Fruit fly (Drosophila melanogaster) whole organism, embryonic: ENCODE data around the gene CG7916.

Experiments used
- C15 ChIP-seq: fragments of 200-800 bp; sonication (Bioruptor generic); IDR thresholded peaks from 3 replicates; pipeline ENCODE4 v1.3.6; 2022; ENCODE audit warnings: missing biosample characterization, missing genetic modification characterization
- CG10543 ChIP-seq: fragments of 200-800 bp; sonication (Bioruptor generic); optimal IDR thresholded peaks from 3 replicates; lab custom pipeline; 2017; ENCODE audit warnings: missing biosample characterization, mild to moderate bottlenecking, missing genetic modification characterization, moderate library complexity
- CG10654 ChIP-seq: fragments of 200-800 bp; sonication (Bioruptor generic); optimal IDR thresholded peaks from 2 replicates; lab custom pipeline; 2016; ENCODE audit warnings: missing biosample characterization, missing genetic modification characterization
- CG11398 ChIP-seq: fragments of 200-800 bp; sonication (Bioruptor generic); optimal IDR thresholded peaks from 2 replicates; lab custom pipeline; 2016; ENCODE audit warnings: missing biosample characterization, missing genetic modification characterization
- CG11456 ChIP-seq: fragments of 200-800 bp; sonication (Bioruptor generic); IDR thresholded peaks from 3 replicates; pipeline ENCODE4 v1.3.6; 2022; ENCODE audit warnings: missing biosample characterization, missing genetic modification characterization
- CG12104 ChIP-seq: fragments of 200-800 bp; sonication (Bioruptor generic); optimal IDR thresholded peaks from 3 replicates; lab custom pipeline; 2016; ENCODE audit warnings: missing biosample characterization, missing genetic modification characterization
- CG12942 ChIP-seq: fragments of 200-800 bp; sonication (Bioruptor generic); optimal IDR thresholded peaks from 3 replicates; lab custom pipeline; 2016; ENCODE audit warnings: missing biosample characterization, missing genetic modification characterization
- CG13424 ChIP-seq: fragments of 200-800 bp; sonication (Bioruptor generic); optimal IDR thresholded peaks from 2 replicates; lab custom pipeline; 2019; ENCODE audit warnings: missing biosample characterization, mild to moderate bottlenecking, missing genetic modification characterization, moderate library complexity
- CG14441 ChIP-seq: fragments of 200-800 bp; sonication (Bioruptor generic); IDR thresholded peaks from 2 replicates; pipeline ENCODE4 v1.3.6; 2022; ENCODE audit warnings: missing biosample characterization, missing genetic modification characterization
- CG16779 ChIP-seq: fragments of 200-800 bp; sonication (Bioruptor generic); IDR thresholded peaks from 2 replicates; pipeline ENCODE4 v1.3.6; 2022; ENCODE audit warnings: missing biosample characterization, missing genetic modification characterization
- CG17802 ChIP-seq: fragments of 200-800 bp; sonication (Bioruptor generic); optimal IDR thresholded peaks from 2 replicates; lab custom pipeline; 2018; ENCODE audit warnings: missing biosample characterization, mild to moderate bottlenecking, missing genetic modification characterization, moderate library complexity
- CG18599 ChIP-seq: fragments of 200-800 bp; sonication (Bioruptor generic); optimal IDR thresholded peaks from 3 replicates; lab custom pipeline; 2017; ENCODE audit warnings: missing biosample characterization, missing genetic modification characterization, mild to moderate bottlenecking, moderate library complexity, missing genetic modification reagents
- CG2120 ChIP-seq: fragments of 200-800 bp; sonication (Bioruptor generic); optimal IDR thresholded peaks from 3 replicates; lab custom pipeline; 2016; ENCODE audit warnings: missing biosample characterization, missing genetic modification characterization
- CG2199 ChIP-seq: fragments of 200-800 bp; sonication (Bioruptor generic); IDR thresholded peaks from 3 replicates; pipeline ENCODE4 v1.3.6; 2022; ENCODE audit warnings: missing biosample characterization, missing genetic modification characterization
- CG2712 ChIP-seq: fragments of 200-800 bp; optimal IDR thresholded peaks from 3 replicates; lab custom pipeline; 2019; ENCODE audit warnings: missing biosample characterization, mild to moderate bottlenecking, missing genetic modification characterization, moderate library complexity
- CG30431 ChIP-seq: fragments of 200-800 bp; sonication (Bioruptor generic); optimal IDR thresholded peaks from 2 replicates; lab custom pipeline; 2017; ENCODE audit warnings: missing biosample characterization, missing genetic modification characterization
- CG31441 ChIP-seq: fragments of 200-800 bp; sonication (Bioruptor generic); IDR thresholded peaks from 2 replicates; pipeline ENCODE4 v1.3.6; 2022; ENCODE audit warnings: missing biosample characterization, missing genetic modification characterization
- CG4707 ChIP-seq: fragments of 200-800 bp; sonication (Bioruptor generic); optimal IDR thresholded peaks from 2 replicates; lab custom pipeline; 2018; ENCODE audit warnings: missing biosample characterization, mild to moderate bottlenecking, missing genetic modification characterization, moderate library complexity
- CG7839 ChIP-seq: fragments of 200-800 bp; sonication (Bioruptor generic); optimal IDR thresholded peaks from 3 replicates; lab custom pipeline; 2018; ENCODE audit warnings: missing biosample characterization, mild to moderate bottlenecking, missing genetic modification characterization, moderate library complexity
- CG7963 ChIP-seq: fragments of 200-800 bp; sonication (Bioruptor generic); IDR thresholded peaks from 3 replicates; pipeline ENCODE4 v1.3.6; 2022; ENCODE audit warnings: missing biosample characterization, missing genetic modification characterization; ENCODE audit not compliant: partially characterized antibody
- CG9727 ChIP-seq: fragments of 200-800 bp; sonication (Bioruptor generic); optimal IDR thresholded peaks from 3 replicates; lab custom pipeline; 2017; ENCODE audit warnings: missing biosample characterization, mild to moderate bottlenecking, missing genetic modification characterization
- D ChIP-seq, 2 experiments: fragments of 200-800 bp in 1 of 2; fragments of >200 bp in 1 of 2; sonication (Bioruptor generic) in 1 of 2; optimal IDR thresholded peaks; 2 replicates in 1 of 2; 3 replicates in 1 of 2; lab custom pipeline; 2017; ENCODE audit warnings: mild to moderate bottlenecking in 1 of 2, missing biosample characterization in 1 of 2, missing genetic modification characterization in 1 of 2, missing genetic modification reagents in 1 of 2
- D19A ChIP-seq: fragments of 200-800 bp; optimal IDR thresholded peaks from 3 replicates; lab custom pipeline; 2019; ENCODE audit warnings: missing biosample characterization, mild to moderate bottlenecking, missing genetic modification characterization, moderate library complexity
- Ets65A ChIP-seq: fragments of 200-800 bp; sonication (Bioruptor generic); peaks from one replicate; lab custom pipeline; 2016; ENCODE audit warnings: missing biosample characterization, missing genetic modification characterization
- Hmr ChIP-seq: fragments of 200-800 bp; sonication (Bioruptor generic); optimal IDR thresholded peaks from 3 replicates; lab custom pipeline; 2017; ENCODE audit warnings: mild to moderate bottlenecking, missing biosample characterization, missing genetic modification reagents, missing genetic modification characterization
- Max ChIP-seq: fragments of 200-800 bp; sonication (Bioruptor generic); optimal IDR thresholded peaks from 2 replicates; lab custom pipeline; 2016; ENCODE audit warnings: missing biosample characterization, mild to moderate bottlenecking, missing genetic modification characterization
- NC2α ChIP-seq: fragments of 200-800 bp; sonication (Bioruptor generic); optimal IDR thresholded peaks from 2 replicates; lab custom pipeline; 2016; ENCODE audit warnings: missing biosample characterization, missing genetic modification characterization
- Optix ChIP-seq: fragments of 200-800 bp; sonication (Bioruptor generic); IDR thresholded peaks from 3 replicates; pipeline ENCODE4 v1.3.6; 2022; ENCODE audit warnings: missing biosample characterization, missing genetic modification characterization
- PHDP ChIP-seq: fragments of 200-800 bp; sonication (Bioruptor generic); optimal IDR thresholded peaks from 3 replicates; lab custom pipeline; 2018; ENCODE audit warnings: missing biosample characterization, mild to moderate bottlenecking, missing genetic modification characterization, moderate library complexity
- Pdp1 ChIP-seq, 2 experiments: fragments of 200-800 bp; sonication (Bioruptor generic); optimal IDR thresholded peaks; 3 replicates each; lab custom pipeline; 2016; ENCODE audit warnings: missing biosample characterization in 2 of 2, missing genetic modification characterization in 2 of 2, mild to moderate bottlenecking in 1 of 2, moderate library complexity in 1 of 2
- Rfx ChIP-seq: fragments of 200-800 bp; sonication (Bioruptor generic); IDR thresholded peaks from 2 replicates; pipeline ENCODE4 v1.3.6; 2022; ENCODE audit warnings: missing biosample characterization, missing genetic modification characterization
- bbx ChIP-seq: fragments of 200-800 bp; sonication (Bioruptor generic); IDR thresholded peaks from 2 replicates; pipeline ENCODE4 v1.3.6; 2022; ENCODE audit warnings: missing biosample characterization, missing genetic modification characterization; ENCODE audit not compliant: partially characterized antibody
- chinmo ChIP-seq: fragments of 200-800 bp; sonication (Bioruptor generic); IDR thresholded peaks from 4 replicates; pipeline ENCODE4 v1.3.6; 2022; ENCODE audit warnings: missing biosample characterization, missing genetic modification characterization; ENCODE audit not compliant: partially characterized antibody
- ci ChIP-seq: fragments of 200-800 bp; sonication (Bioruptor generic); IDR thresholded peaks from 3 replicates; pipeline ENCODE4 v1.3.6; 2022; ENCODE audit warnings: missing biosample characterization, missing genetic modification characterization
- croc ChIP-seq: fragments of 200-800 bp; sonication (Bioruptor generic); conservative IDR thresholded peaks from 3 replicates; pipeline ENCODE4 v1.3.6; 2022; ENCODE audit warnings: missing biosample characterization, missing genetic modification characterization
- dmrt99B ChIP-seq: fragments of 200-800 bp; sonication (Bioruptor generic); optimal IDR thresholded peaks from 2 replicates; lab custom pipeline; 2018; ENCODE audit warnings: missing biosample characterization, mild to moderate bottlenecking, missing genetic modification characterization, moderate library complexity
- grau ChIP-seq: fragments of 200-800 bp; optimal IDR thresholded peaks from 3 replicates; lab custom pipeline; 2019; ENCODE audit warnings: missing biosample characterization, mild to moderate bottlenecking, missing genetic modification characterization, moderate library complexity
- gsb ChIP-seq: fragments of 200-800 bp; sonication (Bioruptor generic); IDR thresholded peaks from 2 replicates; pipeline ENCODE4 v1.3.6; 2022; ENCODE audit warnings: missing biosample characterization, missing genetic modification characterization
- hkb ChIP-seq, 2 experiments: fragments of 200-800 bp in 1 of 2; fragments of >200 bp in 1 of 2; sonication (Bioruptor generic) in 1 of 2; IDR thresholded peaks in 1 of 2; optimal IDR thresholded peaks in 1 of 2; 2 replicates each; pipeline versions ENCODE4 v1.3.6 to Lab custom; 2017 to 2022; ENCODE audit warnings: missing biosample characterization in 1 of 2, missing genetic modification characterization in 1 of 2
- hth ChIP-seq: fragments of >200 bp; optimal IDR thresholded peaks from 2 replicates; lab custom pipeline; 2017; ENCODE audit warnings: inconsistent platforms
- ind ChIP-seq: fragments of 200-800 bp; sonication (Bioruptor generic); optimal IDR thresholded peaks from 3 replicates; lab custom pipeline; 2016; ENCODE audit warnings: missing biosample characterization, missing genetic modification characterization
- inv ChIP-seq: fragments of 200-800 bp; sonication (Bioruptor generic); IDR thresholded peaks from 2 replicates; pipeline ENCODE4 v1.3.6; 2022; ENCODE audit warnings: missing biosample characterization, missing genetic modification characterization; ENCODE audit not compliant: partially characterized antibody
- jigr1 ChIP-seq: fragments of 200-800 bp; sonication (Bioruptor generic); IDR thresholded peaks from 3 replicates; pipeline ENCODE4 v1.3.6; 2022; ENCODE audit warnings: missing biosample characterization, missing genetic modification characterization
- mam ChIP-seq: fragments of 200-800 bp; sonication (Bioruptor generic); optimal IDR thresholded peaks from 3 replicates; lab custom pipeline; 2016; ENCODE audit warnings: missing biosample characterization, missing genetic modification characterization
- pnt ChIP-seq: fragments of 200-800 bp; sonication (Bioruptor generic); optimal IDR thresholded peaks from 3 replicates; lab custom pipeline; 2016; ENCODE audit warnings: missing biosample characterization, missing genetic modification characterization
- pum ChIP-seq: fragments of 200-800 bp; sonication (Bioruptor generic); optimal IDR thresholded peaks from 2 replicates; lab custom pipeline; 2016; ENCODE audit warnings: missing biosample characterization, missing genetic modification characterization
- stwl ChIP-seq: fragments of 200-800 bp; sonication (Bioruptor generic); optimal IDR thresholded peaks from 3 replicates; lab custom pipeline; 2018; ENCODE audit warnings: missing biosample characterization, mild to moderate bottlenecking, missing genetic modification characterization, moderate library complexity
- wek ChIP-seq: fragments of 200-800 bp; sonication (Bioruptor generic); optimal IDR thresholded peaks from 3 replicates; lab custom pipeline; 2018; ENCODE audit warnings: missing biosample characterization, mild to moderate bottlenecking, missing genetic modification characterization, moderate library complexity
- yki ChIP-seq: fragments of >200 bp; optimal IDR thresholded peaks from 3 replicates; lab custom pipeline; 2018

CG7916 gene

dm6 chr2L:13838647-13839390 lies 7.7 kb upstream of the CG7916 start (continued):
- no peak for TF ChIP-seq ind (GFP tag; lab: Kevin White, UChicago)
- TF ChIP-seq Pdp1 (GFP tag; optimal IDR thresholded peaks at IDR 0.05; lab: Kevin White, UChicago) = no peak
- TF ChIP-seq Max = no peak
- TF ChIP-seq bbx (GFP tag; lab: Robert Waterston, UW) = no peak
- TF ChIP-seq PHDP = peak; percentile 54
- peak; percentile 33 for TF ChIP-seq CG9727 (GFP tag; lab: Kevin White, UChicago)
- TF ChIP-seq CG7963 = no peak
- no peak for TF ChIP-seq pum
- TF ChIP-seq gsb (GFP tag; lab: Robert Waterston, UW) = no peak
- no peak for TF ChIP-seq CG11456 (GFP tag; lab: Robert Waterston, UW)
- peak; percentile 44 for TF ChIP-seq wek (GFP tag; lab: Kevin White, UChicago)
- TF ChIP-seq hkb (optimal IDR thresholded peaks at IDR 0.05; lab: Kevin White, UChicago) = no peak
- peak; percentile 34; the same call in 1 of the 2 replicates for TF ChIP-seq hkb (GFP tag; IDR thresholded peaks at IDR 0.05; lab: Robert Waterston, UW)
- peak; percentile 37 for TF ChIP-seq dmrt99B (tag; lab: Kevin White, UChicago)
- peak; percentile 5 for TF ChIP-seq NC2α (GFP tag; lab: Kevin White, UChicago)
- TF ChIP-seq Hmr (GFP tag; lab: Kevin White, UChicago) = peak; percentile 18
- TF ChIP-seq D (optimal IDR thresholded peaks at IDR 0.05; lab: Kevin White, UChicago) = no peak
- no peak for TF ChIP-seq D (GFP tag; optimal IDR thresholded peaks at IDR 0.05; lab: Kevin White, UChicago)
- TF ChIP-seq mam = peak; percentile 35
- no peak for TF ChIP-seq croc (GFP tag; lab: Robert Waterston, UW)
- TF ChIP-seq chinmo (GFP tag; lab: Robert Waterston, UW) = peak; percentile 72; the same call in 2 of the 4 replicates
- TF ChIP-seq CG13424 (tag; lab: Kevin White, UChicago) = peak; percentile 22
- peak; percentile 0 for TF ChIP-seq CG10543 (GFP tag; lab: Kevin White, UChicago)
- peak; percentile 19; the same call in 1 of the 2 replicates for TF ChIP-seq CG14441 (GFP tag; lab: Robert Waterston, UW)
- TF ChIP-seq Rfx (GFP tag; lab: Robert Waterston, UW) = peak; percentile 36
- TF ChIP-seq C15 (GFP tag; lab: Robert Waterston, UW) = no peak
- TF ChIP-seq CG2199 (GFP tag; lab: Robert Waterston, UW) = 0 out of 3 replicates have a peak, but pooled peaks have one; percentile 18
- no peak for TF ChIP-seq pnt (GFP tag; lab: Kevin White, UChicago)
- TF ChIP-seq CG2712 = peak; percentile 13
- no peak for TF ChIP-seq inv
- no peak; the same call in 1 of the 2 replicates for TF ChIP-seq CG31441
- TF ChIP-seq hth (lab: Kevin White, UChicago) = no peak
- TF ChIP-seq D19A = peak; percentile 80
- peak; percentile 40 for TF ChIP-seq CG11398 (GFP tag; lab: Kevin White, UChicago)
- TF ChIP-seq Optix (GFP tag; lab: Robert Waterston, UW) = no peak
- TF ChIP-seq ci = 0 out of 3 replicates have a peak, but pooled peaks have one; percentile 24
- TF ChIP-seq grau (tag; lab: Kevin White, UChicago) = peak; percentile 40
- TF ChIP-seq Ets65A (GFP tag; lab: Kevin White, UChicago) = no peak
- no peak for TF ChIP-seq CG30431 (GFP tag; lab: Kevin White, UChicago)
- no peak for TF ChIP-seq CG4707
- no peak for TF ChIP-seq CG12104
- no peak for TF ChIP-seq stwl (tag; lab: Kevin White, UChicago)
- TF ChIP-seq CG7839 = peak; percentile 22
- TF ChIP-seq CG17802 = no peak
- no peak for TF ChIP-seq CG16779 (GFP tag; lab: Robert Waterston, UW)
- TF ChIP-seq jigr1 (GFP tag; lab: Robert Waterston, UW) = no peak
- peak; percentile 35 for TF ChIP-seq CG2120 (GFP tag; lab: Kevin White, UChicago)
- peak; percentile 33 for TF ChIP-seq CG12942
- TF ChIP-seq CG10654 (GFP tag; lab: Kevin White, UChicago) = no peak
- TF ChIP-seq CG18599 (GFP tag; lab: Kevin White, UChicago) = no peak
- no peak for TF ChIP-seq yki (lab: Kevin White, UChicago)
